Worm (Caenorhabditis elegans) whole organism, early embryonic: ENCODE data around the gene fip-7.
A peak's percentile ranks its signal among the peaks of the same experiment; 100 is the strongest.
"Not testable (repeated sequence)": the region's sequence is repeated elsewhere in the genome, so short reads cannot be mapped to it uniquely, and the experiment has no call there.

Source experiments
- hmg-4 ChIP-seq: fragments of 200-800 bp; sonication (Bioruptor generic); optimal IDR thresholded peaks from 2 replicates; lab custom pipeline; 2018; ENCODE audit warnings: mild to moderate bottlenecking, missing genetic modification characterization, missing compliant biosample characterization
- pes-1 ChIP-seq: fragments of 200-800 bp; sonication (Bioruptor generic); IDR thresholded peaks from 2 replicates; pipeline ENCODE4 v1.3.6; 2022; ENCODE audit warnings: missing genetic modification reagents, missing genetic modification characterization, missing compliant biosample characterization

ce11 chrIV:16615122-16615521 is 10.9 kb upstream of the fip-7 start:
- peak; percentile 46; the same call in 1 of the 2 replicates for TF ChIP-seq pes-1 (GFP tag; lab: Robert Waterston, UW)
- TF ChIP-seq hmg-4 (GFP tag; lab: Kevin White, UChicago) = not testable (repeated sequence)
